Worm (Caenorhabditis elegans) whole organism, L4 larva: ENCODE data around the gene rfc-4.
A peak's percentile ranks its signal among the peaks of the same experiment; 100 is the strongest.

Experiments used
- F26F4.8 ChIP-seq: fragments of 200-800 bp; sonication (Bioruptor generic); conservative IDR thresholded peaks from 2 replicates; pipeline ENCODE4 v1.3.6; 2022; ENCODE audit warnings: missing genetic modification characterization, missing compliant biosample characterization
- aha-1 ChIP-seq: fragments of 150-350 bp; peaks from one replicate; lab custom pipeline; 2014; ENCODE audit warnings: missing biosample characterization, missing genetic modification characterization
- ama-1 ChIP-seq: fragments of 150-350 bp; optimal IDR thresholded peaks from 2 replicates; lab custom pipeline; 2014; ENCODE audit warnings: inconsistent platforms, mixed read lengths
- ceh-20 ChIP-seq: fragments of 200-800 bp; sonication (Bioruptor generic); IDR thresholded peaks from 2 replicates; pipeline ENCODE4 v1.3.6; 2022; ENCODE audit warnings: missing genetic modification reagents, missing genetic modification characterization, missing compliant biosample characterization
- ceh-62 ChIP-seq: sonication (generic microtip); optimal IDR thresholded peaks from 2 replicates; lab custom pipeline; 2017; ENCODE audit warnings: missing biosample characterization, missing genetic modification characterization
- ctbp-1 ChIP-seq: fragments of 200-800 bp; sonication (Bioruptor generic); IDR thresholded peaks from 2 replicates; pipeline ENCODE4 v1.3.6; 2022; ENCODE audit warnings: missing genetic modification reagents, missing genetic modification characterization, missing compliant biosample characterization
- daf-16 ChIP-seq, 3 experiments: sonication (generic microtip); optimal IDR thresholded peaks; 2 replicates each; lab custom pipeline; 2016 to 2017; ENCODE audit warnings: missing genetic modification characterization in 3 of 3, missing genetic modification reagents in 3 of 3, mild to moderate bottlenecking in 2 of 3, missing compliant biosample characterization in 2 of 3, missing biosample characterization in 1 of 3, moderate library complexity in 1 of 3
- dmd-6 ChIP-seq: fragments of 200-800 bp; sonication (Bioruptor generic); IDR thresholded peaks from 2 replicates; pipeline ENCODE4 v1.3.6; 2022; ENCODE audit warnings: missing genetic modification reagents, missing genetic modification characterization, missing compliant biosample characterization
- dve-1 ChIP-seq: sonication (generic microtip); optimal IDR thresholded peaks from 2 replicates; lab custom pipeline; 2017; ENCODE audit warnings: antibody characterized with exemption, mild to moderate bottlenecking, missing genetic modification characterization, missing compliant biosample characterization; ENCODE audit not compliant: insufficient read depth
- egl-27 ChIP-seq: sonication (generic microtip); optimal IDR thresholded peaks from 3 replicates; lab custom pipeline; 2017; ENCODE audit warnings: missing biosample characterization, missing genetic modification reagents, missing genetic modification characterization
- egl-43 ChIP-seq: fragments of 200-800 bp; sonication (Bioruptor generic); IDR thresholded peaks from 2 replicates; pipeline ENCODE4 v1.3.6; 2022; ENCODE audit warnings: missing genetic modification reagents, missing genetic modification characterization, missing compliant biosample characterization
- hlh-11 ChIP-seq: fragments of 200-800 bp; sonication (Bioruptor generic); optimal IDR thresholded peaks from 2 replicates; lab custom pipeline; 2018; ENCODE audit warnings: mild to moderate bottlenecking, missing genetic modification characterization, missing compliant biosample characterization
- hlh-30 ChIP-seq: sonication (generic microtip); optimal IDR thresholded peaks from 2 replicates; lab custom pipeline; 2017; ENCODE audit warnings: antibody characterized with exemption, mild to moderate bottlenecking, missing genetic modification characterization, missing compliant biosample characterization; ENCODE audit not compliant: insufficient read depth
- hmg-1.1 ChIP-seq: fragments of 200-800 bp; sonication (Bioruptor generic); IDR thresholded peaks from 2 replicates; pipeline ENCODE4 v1.3.6; 2022; ENCODE audit warnings: missing genetic modification reagents, missing genetic modification characterization, missing compliant biosample characterization
- madf-9 ChIP-seq: fragments of 200-800 bp; sonication (Bioruptor generic); conservative IDR thresholded peaks from 2 replicates; pipeline ENCODE4 v1.3.6; 2022; ENCODE audit warnings: missing genetic modification reagents, missing genetic modification characterization, missing compliant biosample characterization
- mep-1 ChIP-seq: fragments of 150-350 bp; sonication (generic microtip); optimal IDR thresholded peaks from 3 replicates; lab custom pipeline; 2014; ENCODE audit warnings: missing biosample characterization, missing genetic modification characterization
- mes-2 ChIP-seq: sonication (generic microtip); optimal IDR thresholded peaks from 2 replicates; lab custom pipeline; 2016; ENCODE audit warnings: missing genotype, mild to moderate bottlenecking, missing genetic modification characterization, missing compliant biosample characterization; ENCODE audit not compliant: poor library complexity, severe bottlenecking
- mxl-3 ChIP-seq: fragments of 200-800 bp; sonication (Bioruptor generic); optimal IDR thresholded peaks from 2 replicates; lab custom pipeline; 2018; ENCODE audit warnings: mild to moderate bottlenecking, missing genetic modification characterization, missing compliant biosample characterization
- nhr-102 ChIP-seq: sonication (generic microtip); optimal IDR thresholded peaks from 2 replicates; lab custom pipeline; 2016; ENCODE audit warnings: mild to moderate bottlenecking, missing genetic modification characterization, moderate library complexity, missing compliant biosample characterization
- nhr-111 ChIP-seq: fragments of 200-800 bp; sonication (Bioruptor generic); optimal IDR thresholded peaks from 2 replicates; lab custom pipeline; 2018; ENCODE audit warnings: mild to moderate bottlenecking, missing genetic modification characterization, missing compliant biosample characterization
- nhr-28 ChIP-seq: fragments of 150-350 bp; optimal IDR thresholded peaks from 2 replicates; lab custom pipeline; 2014; ENCODE audit warnings: missing biosample characterization, missing genetic modification characterization
- nhr-6 ChIP-seq: fragments of 150-350 bp; optimal IDR thresholded peaks from 2 replicates; lab custom pipeline; 2014; ENCODE audit warnings: missing biosample characterization, missing genetic modification characterization
- sdz-12 ChIP-seq: fragments of 200-800 bp; sonication (Bioruptor generic); optimal IDR thresholded peaks from 2 replicates; lab custom pipeline; 2018; ENCODE audit warnings: mild to moderate bottlenecking, missing genetic modification characterization, missing compliant biosample characterization
- set-16 ChIP-seq: fragments of 200-800 bp; sonication (Bioruptor generic); IDR thresholded peaks from 2 replicates; pipeline ENCODE4 v1.3.6; 2022; ENCODE audit warnings: missing genetic modification reagents, missing genetic modification characterization, missing compliant biosample characterization
- unc-62 ChIP-seq, 3 experiments: fragments of 150-350 bp in 1 of 3; sonication (generic microtip); optimal IDR thresholded peaks in 2 of 3; peaks in 1 of 3; 1 replicate in 1 of 3; 2 replicates in 2 of 3; lab custom pipeline; 2014 to 2017; ENCODE audit warnings: missing biosample characterization in 3 of 3, missing genetic modification characterization in 3 of 3, missing genetic modification reagents in 3 of 3, missing genotype in 1 of 3
- vab-7 ChIP-seq: fragments of 200-800 bp; sonication (Bioruptor generic); IDR thresholded peaks from 2 replicates; pipeline ENCODE4 v1.3.6; 2022; ENCODE audit warnings: missing genetic modification reagents, missing genetic modification characterization, missing compliant biosample characterization
- ztf-11 ChIP-seq: fragments of 150-350 bp; optimal IDR thresholded peaks from 2 replicates; lab custom pipeline; 2014; ENCODE audit warnings: missing biosample characterization, missing genetic modification characterization
- ztf-7 ChIP-seq: fragments of 150-350 bp; optimal IDR thresholded peaks from 2 replicates; lab custom pipeline; 2014; ENCODE audit warnings: missing biosample characterization, missing genetic modification characterization

rfc-4 gene

DNA sequence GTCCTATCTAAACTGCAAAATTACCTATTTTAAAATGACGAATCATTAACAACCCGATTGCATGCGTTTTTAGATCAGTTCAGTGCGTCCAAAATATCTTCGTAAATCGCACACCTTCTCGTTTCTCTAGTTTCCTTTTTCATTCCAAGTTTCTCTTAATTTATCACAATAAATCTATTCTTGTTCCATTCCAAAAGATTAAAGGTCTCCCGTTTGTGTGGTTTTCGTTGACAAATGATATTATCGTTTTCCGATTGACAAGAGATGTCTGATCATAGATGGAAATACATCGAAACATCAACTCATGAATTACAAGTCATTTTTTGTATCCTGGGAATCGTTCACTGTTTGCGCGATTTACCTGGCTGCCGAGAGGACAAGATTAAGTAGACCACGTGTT lies 21.1 kb downstream of the rfc-4 start:
- TF ChIP-seq ctbp-1 (GFP tag; lab: Robert Waterston, UW) = no peak
- peak; percentile 7 for TF ChIP-seq hlh-11 (tag; lab: Kevin White, UChicago)
- TF ChIP-seq hlh-30 = no peak
- peak; percentile 69 for TF ChIP-seq nhr-28 (tag; lab: Kevin White, UChicago)
- no peak for TF ChIP-seq daf-16 (GFP tag; optimal IDR thresholded peaks at IDR 0.05; lab: Kevin White, UChicago)
- TF ChIP-seq daf-16 (tag; optimal IDR thresholded peaks at IDR 0.05; lab: Kevin White, UChicago) = peak; percentile 5
- peak; percentile 20 for TF ChIP-seq mxl-3

DNA sequence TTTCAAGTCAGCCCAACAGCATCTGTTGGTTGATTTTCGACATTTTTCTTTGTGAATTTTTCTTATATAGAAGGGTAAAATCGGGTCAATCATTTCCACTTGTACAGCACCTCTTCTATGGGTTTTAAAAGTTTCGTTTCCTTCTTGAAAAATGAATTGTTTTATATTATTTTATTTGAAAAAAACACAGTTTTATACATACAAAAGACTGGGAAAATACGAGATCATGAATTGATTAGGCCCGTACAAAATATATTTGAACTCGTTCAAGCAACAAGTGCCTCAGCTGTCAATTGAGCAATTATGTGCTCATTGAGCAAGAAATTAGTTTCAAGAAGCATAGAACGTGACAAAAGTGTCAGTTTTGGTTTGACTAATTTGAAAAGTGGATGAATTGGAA lies 30.1 kb downstream of the rfc-4 start:
- peak; percentile 40 for TF ChIP-seq aha-1 (tag; lab: Kevin White, UChicago)
- peak in 1 of 2 experiments; percentile 98 for TF ChIP-seq unc-62 (GFP tag; optimal IDR thresholded peaks at IDR 0.05 in 1 of 2; lab: Kevin White, UChicago)
- no peak for TF ChIP-seq unc-62 (tag; optimal IDR thresholded peaks at IDR 0.05; lab: Kevin White, UChicago)
- TF ChIP-seq dmd-6 = no peak
- TF ChIP-seq egl-27 (tag; lab: Kevin White, UChicago) = no peak
- no peak for TF ChIP-seq dve-1

DNA sequence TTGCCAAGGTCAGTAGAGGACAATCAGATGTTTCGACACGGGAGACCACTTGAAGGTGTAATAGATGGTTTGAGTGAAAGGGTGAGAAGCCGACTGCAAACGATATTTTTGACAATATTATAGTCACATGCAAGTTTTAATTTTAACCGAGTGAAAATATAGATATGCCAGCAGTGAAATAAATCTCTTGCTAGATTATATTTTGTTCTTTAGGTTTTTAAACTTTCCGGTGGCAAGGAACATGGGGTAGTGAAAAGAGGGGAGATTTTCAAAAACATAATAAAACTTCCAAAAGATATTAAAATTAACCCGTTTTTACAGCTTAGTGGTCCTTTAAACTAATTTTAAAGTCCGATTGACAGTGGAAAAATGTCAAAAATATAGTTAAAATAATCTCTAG lies 33.3 kb downstream of the rfc-4 start, which contains the start of gene C06E8.5:
TSS of gene C06E8.5 (minus strand) at position 101 of the 400 bp plus-strand sequence.
- TF ChIP-seq F26F4.8 (GFP tag; lab: Robert Waterston, UW) = no peak
- TF ChIP-seq aha-1 (tag; lab: Kevin White, UChicago) = peak; percentile 21
- TF ChIP-seq hlh-30 = peak; percentile 7
- TF ChIP-seq, all 104 proteins: peak for 2

- TF ChIP-seq hlh-30 (peak; percentile 5), ama-1 (lab: Kevin White, UChicago) (no peak)
Measured at ce11 chrIII:7008836-7009235, 36.8 kb downstream of the rfc-4 start, which contains the start of gene lgc-38. Gene lgc-38 (plus strand): TSS chrIII:7009136.

ce11 chrIII:7012060-7012459 lies 40.0 kb downstream of the rfc-4 start:
- TF ChIP-seq mes-2 (tag; lab: Kevin White, UChicago) (no peak), unc-62 (GFP tag; optimal IDR thresholded peaks at IDR 0.05 in 1 of 2; lab: Kevin White, UChicago) (peak in 1 of 2 experiments; percentile 79), unc-62 (tag; optimal IDR thresholded peaks at IDR 0.05; lab: Kevin White, UChicago) (no peak), hmg-1.1 (no peak)
- TF ChIP-seq, all 104 proteins: peak for 1

ce11 chrIII:7013764-7014163 lies 41.7 kb downstream of the rfc-4 start:
- peak in 1 of 2 experiments; percentile 95 for TF ChIP-seq unc-62 (GFP tag; optimal IDR thresholded peaks at IDR 0.05 in 1 of 2; lab: Kevin White, UChicago)
- TF ChIP-seq unc-62 (tag; optimal IDR thresholded peaks at IDR 0.05; lab: Kevin White, UChicago) = no peak
- no peak for TF ChIP-seq madf-9 (GFP tag; lab: Robert Waterston, UW)

- TF ChIP-seq aha-1 (tag; lab: Kevin White, UChicago) (peak; percentile 73), ztf-7 (no peak), ceh-62 (no peak), vab-7 (GFP tag; lab: Robert Waterston, UW) (no peak), ztf-11 (no peak), egl-43 (peak; percentile 11; the same call in 1 of the 2 replicates), mep-1 (tag; lab: Kevin White, UChicago) (no peak), nhr-111 (no peak), nhr-6 (tag; lab: Kevin White, UChicago) (no peak), dve-1 (no peak), ceh-20 (GFP tag; lab: Robert Waterston, UW) (no peak), nhr-102 (tag; lab: Kevin White, UChicago) (no peak), sdz-12 (GFP tag; lab: Kevin White, UChicago) (no peak), set-16 (GFP tag; lab: Robert Waterston, UW) (peak; percentile 96), dmd-6 (no peak)
Measured at ce11 chrIII:7019724-7020123, 47.7 kb downstream of the rfc-4 start.
